Worm (Caenorhabditis elegans): ENCODE results near the gene F40A3.4.
A peak's percentile ranks its signal among the peaks of the same experiment; 100 is the strongest.

Gene F40A3.4

ce11 chrV:7875456-7875855 lies at the start of gene F40A3.4:
Gene F40A3.4, plus strand, starts transcription at chrV:7875756.
- no peak for TF ChIP-seq T26A8.4 (GFP tag; IDR thresholded peaks at IDR 0.05)
- TF ChIP-seq ceh-62 (tag; optimal IDR thresholded peaks at IDR 0.05), result no peak
- TF ChIP-seq F44E2.7 (GFP tag; IDR thresholded peaks at IDR 0.05), result no peak
- TF ChIP-seq D1046.2 (GFP tag; IDR thresholded peaks at IDR 0.05), result no peak
- no peak for TF ChIP-seq lsy-2 (tag; optimal IDR thresholded peaks at IDR 0.05)
- TF ChIP-seq mxl-2 (GFP tag; conservative IDR thresholded peaks at IDR 0.05), result no peak
- TF ChIP-seq dmd-9 (GFP tag; IDR thresholded peaks at IDR 0.05), result no peak
- TF ChIP-seq dpl-1 (GFP tag; optimal IDR thresholded peaks at IDR 0.05), result no peak
- no peak for TF ChIP-seq Y5F2A.4 (GFP tag; optimal IDR thresholded peaks at IDR 0.05)
- no peak for TF ChIP-seq snpc-1.2 (GFP tag; IDR thresholded peaks at IDR 0.05)
- TF ChIP-seq hmg-1.1 (GFP tag; IDR thresholded peaks at IDR 0.05), result no peak
- TF ChIP-seq madf-5 (GFP tag; IDR thresholded peaks at IDR 0.05), result no peak
- TF ChIP-seq ctbp-1 (GFP tag; IDR thresholded peaks at IDR 0.05), result no peak
- no peak for TF ChIP-seq saeg-2 (GFP tag; IDR thresholded peaks at IDR 0.05)
- no peak for TF ChIP-seq nhr-102 (tag; optimal IDR thresholded peaks at IDR 0.05)
- TF ChIP-seq nhr-11 (tag; optimal IDR thresholded peaks at IDR 0.05), result no peak

DNA sequence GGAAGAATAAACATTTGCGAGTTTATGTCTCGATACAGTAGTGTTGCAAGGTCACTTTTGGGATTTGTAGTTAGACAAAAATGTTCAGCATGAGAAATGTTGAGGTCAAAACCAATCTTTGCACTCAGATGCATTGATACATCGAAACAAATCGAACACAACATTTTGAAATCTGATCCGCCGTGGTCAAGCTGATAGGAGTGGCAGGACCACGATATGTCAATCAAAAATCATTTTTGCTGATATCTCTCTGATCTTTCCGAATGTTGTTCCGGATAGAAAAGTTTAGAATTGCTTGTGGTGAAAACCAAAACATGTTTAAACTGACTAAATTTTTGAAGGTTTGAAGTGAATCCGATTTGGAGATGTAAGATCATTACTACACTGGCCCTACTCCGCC lies 49.7 kb upstream of the F40A3.4 start:
- TF ChIP-seq unc-62 (GFP tag; optimal IDR thresholded peaks at IDR 0.05 in 1 of 2) (peak in 1 of 2 experiments; percentile 62), unc-62 (tag; optimal IDR thresholded peaks at IDR 0.05) (no peak), mep-1 (tag; optimal IDR thresholded peaks at IDR 0.05) (no peak)

DNA sequence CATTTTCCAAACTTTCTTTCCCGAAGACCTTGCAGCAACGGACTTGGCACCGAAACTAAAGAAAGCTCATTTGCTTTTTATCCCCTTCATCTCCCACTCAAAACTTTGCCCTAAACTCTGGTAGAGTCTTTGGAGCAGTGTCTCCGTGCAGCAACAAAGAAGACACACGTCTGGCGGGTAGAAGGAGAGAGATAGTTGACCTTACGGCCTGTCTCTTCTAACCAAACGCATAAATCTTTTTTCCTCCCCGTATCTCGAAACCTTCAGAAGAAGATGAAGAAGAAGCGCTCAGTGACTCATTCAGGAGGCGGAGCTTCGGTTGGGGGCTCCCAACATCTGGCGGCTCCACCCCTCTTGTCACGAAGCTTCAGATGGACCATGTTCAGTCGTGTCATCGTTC lies 49.2 kb upstream of the F40A3.4 start:
- TF ChIP-seq nhr-102 (tag; optimal IDR thresholded peaks at IDR 0.05) (no peak), unc-39 (tag; optimal IDR thresholded peaks at IDR 0.05) (no peak), skn-1 (tag; optimal IDR thresholded peaks at IDR 0.05) (no peak), mdt-29 (GFP tag; IDR thresholded peaks at IDR 0.05) (no peak), ztf-7 (tag; optimal IDR thresholded peaks at IDR 0.05) (no peak), php-3 (GFP tag; IDR thresholded peaks at IDR 0.05) (no peak), ceh-82 (tag; optimal IDR thresholded peaks at IDR 0.05) (no peak), rbr-2 (tag; optimal IDR thresholded peaks at IDR 0.05) (no peak), dmd-8 (GFP tag; IDR thresholded peaks at IDR 0.05) (no peak), duxl-1 (tag; optimal IDR thresholded peaks at IDR 0.05; ENCODE audit: poor library complexity) (no peak), lin-1 (GFP tag; IDR thresholded peaks at IDR 0.05) (no peak), fos-1 (tag; optimal IDR thresholded peaks at IDR 0.05) (no peak)

DNA sequence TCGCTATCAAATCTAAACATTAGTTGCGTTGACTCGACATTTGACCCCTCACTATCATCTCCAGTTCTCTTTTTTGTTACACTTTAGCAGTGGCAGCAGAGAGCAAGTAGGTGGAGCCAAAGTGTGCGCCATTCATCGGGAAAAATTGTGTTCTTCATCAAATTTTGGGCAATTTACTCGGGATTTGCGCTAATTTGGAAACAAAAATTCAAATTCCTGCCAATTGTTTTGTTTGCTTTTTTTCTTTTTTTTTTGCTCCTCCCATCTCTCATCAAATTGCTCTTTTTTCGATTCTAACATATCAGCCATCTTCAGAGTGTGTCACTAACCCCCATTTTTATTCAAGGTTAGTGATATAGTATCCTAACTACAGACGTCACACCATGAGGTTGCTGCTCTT lies 48.6 kb upstream of the F40A3.4 start, which contains the start of gene mig-6:
Gene mig-6 (plus strand): TSS at position 301 of the 400 bp plus-strand sequence.
- TF ChIP-seq Y75B8A.6 (GFP tag; IDR thresholded peaks at IDR 0.05) (no peak), ceh-82 (tag; optimal IDR thresholded peaks at IDR 0.05) (no peak), ama-1 (optimal IDR thresholded peaks at IDR 0.05) (no peak), aly-2 (tag; optimal IDR thresholded peaks at IDR 0.05) (no peak), jun-1 (tag; optimal IDR thresholded peaks at IDR 0.05) (no peak), gei-8 (GFP tag; optimal IDR thresholded peaks at IDR 0.05) (no peak)

ce11 chrV:7830952-7831351 lies 44.6 kb upstream of the F40A3.4 start:
- no peak for TF ChIP-seq hmg-1.1 (GFP tag; IDR thresholded peaks at IDR 0.05)
- no peak for TF ChIP-seq T26A8.4 (GFP tag; IDR thresholded peaks at IDR 0.05)
- TF ChIP-seq mdl-1 (tag; optimal IDR thresholded peaks at IDR 0.05), result no peak
- peak; percentile 85 for TF ChIP-seq set-16 (GFP tag; IDR thresholded peaks at IDR 0.05)

Data from whole organism, L4 larva.